Fruit fly (Drosophila melanogaster) whole organism, wandering third instar larva: Measurements from ENCODE around the gene CG4066.

Source experiments
- CG32264 ChIP-seq: fragments of 200-800 bp; sonication (Bioruptor generic); optimal IDR thresholded peaks from 2 replicates; lab custom pipeline; 2016; ENCODE audit warnings: missing biosample characterization, missing genetic modification characterization
- Jra ChIP-seq: sonication (Bioruptor generic); optimal IDR thresholded peaks from 2 replicates; lab custom pipeline; 2016; ENCODE audit warnings: missing biosample characterization, missing genetic modification characterization
- N ChIP-seq: fragments of >200 bp; optimal IDR thresholded peaks from 2 replicates; lab custom pipeline; 2018; ENCODE audit warnings: missing biosample characterization, missing external identifiers, missing genetic modification characterization
- foxo ChIP-seq, 2 experiments: fragments of 200-800 bp; sonication (Bioruptor generic); optimal IDR thresholded peaks; 2 replicates in 1 of 2; 3 replicates in 1 of 2; lab custom pipeline; 2016 to 2017; ENCODE audit warnings: missing biosample characterization in 2 of 2, missing genetic modification characterization in 2 of 2
- h ChIP-seq: fragments of 200-800 bp; sonication (Bioruptor generic); optimal IDR thresholded peaks from 3 replicates; lab custom pipeline; 2016; ENCODE audit warnings: missing biosample characterization, mild to moderate bottlenecking, missing genetic modification characterization
- jim ChIP-seq: fragments of 175-275, 200-325 bp; sonication (Bioruptor generic); optimal IDR thresholded peaks from 2 replicates; lab custom pipeline; 2016; ENCODE audit warnings: missing biosample characterization, mild to moderate bottlenecking, missing genetic modification characterization

dm6 chr3R:12301528-12301927, 9.6 kb upstream of the CG4066 start:
- no peak for TF ChIP-seq Jra (GFP tag; lab: Kevin White, UChicago)
- no peak for TF ChIP-seq N (GFP tag; lab: Kevin White, UChicago)
- TF ChIP-seq CG32264 (GFP tag; lab: Kevin White, UChicago) = no peak
- TF ChIP-seq jim (GFP tag; lab: Kevin White, UChicago) = no peak
- TF ChIP-seq h (GFP tag; lab: Kevin White, UChicago) = no peak
- TF ChIP-seq foxo (GFP tag; optimal IDR thresholded peaks at IDR 0.05; lab: Kevin White, UChicago) = no peak
